Worm (Caenorhabditis elegans) whole organism, L2 larva: ENCODE results near the gene F22H10.3.

Experiments
- C34F6.9 ChIP-seq: fragments of 150-350 bp; optimal IDR thresholded peaks from 2 replicates; lab custom pipeline; 2014; ENCODE audit warnings: missing biosample characterization, missing genetic modification characterization
- F13H6.1 ChIP-seq: sonication (generic microtip); optimal IDR thresholded peaks from 2 replicates; lab custom pipeline; 2016; ENCODE audit warnings: missing genetic modification characterization, missing compliant biosample characterization
- R02D3.7 ChIP-seq: fragments of 150-350 bp; optimal IDR thresholded peaks from 2 replicates; lab custom pipeline; 2014; ENCODE audit warnings: missing biosample characterization, missing genetic modification characterization
- Y55F3AM.14 ChIP-seq: fragments of 200-800 bp; sonication (Bioruptor generic); optimal IDR thresholded peaks from 2 replicates; lab custom pipeline; 2018; ENCODE audit warnings: mild to moderate bottlenecking, missing genetic modification characterization, missing compliant biosample characterization
- ZK546.5 ChIP-seq: sonication (generic microtip); optimal IDR thresholded peaks from 2 replicates; lab custom pipeline; 2017; ENCODE audit warnings: missing biosample characterization, missing genetic modification characterization
- aly-2 ChIP-seq: fragments of 150-350 bp; optimal IDR thresholded peaks from 2 replicates; lab custom pipeline; 2014; ENCODE audit warnings: missing biosample characterization, missing genetic modification characterization
- ama-1 ChIP-seq: fragments of 150-350 bp; optimal IDR thresholded peaks from 2 replicates; lab custom pipeline; 2018; ENCODE audit warnings: inconsistent platforms
- blmp-1 ChIP-seq: sonication (generic microtip); optimal IDR thresholded peaks from 2 replicates; lab custom pipeline; 2017; ENCODE audit warnings: missing genetic modification characterization, mild to moderate bottlenecking, missing compliant biosample characterization, antibody characterized with exemption, moderate library complexity; ENCODE audit not compliant: insufficient read depth
- ceh-16 ChIP-seq: fragments of 150-350 bp; optimal IDR thresholded peaks from 2 replicates; lab custom pipeline; 2014; ENCODE audit warnings: missing biosample characterization, missing genetic modification characterization
- crh-2 ChIP-seq: sonication (generic microtip); optimal IDR thresholded peaks from 2 replicates; lab custom pipeline; 2017; ENCODE audit warnings: missing biosample characterization, missing genetic modification characterization
- egl-27 ChIP-seq: sonication (generic microtip); optimal IDR thresholded peaks from 3 replicates; lab custom pipeline; 2017; ENCODE audit warnings: missing biosample characterization, missing genetic modification reagents, missing genetic modification characterization
- elt-1 ChIP-seq: fragments of 150-350 bp; optimal IDR thresholded peaks from 2 replicates; lab custom pipeline; 2014; ENCODE audit warnings: missing biosample characterization, missing genetic modification characterization
- elt-3 ChIP-seq: sonication (generic microtip); optimal IDR thresholded peaks from 2 replicates; lab custom pipeline; 2017; ENCODE audit warnings: missing biosample characterization, missing genetic modification characterization
- fos-1 ChIP-seq: fragments of 150-350 bp; optimal IDR thresholded peaks from 2 replicates; lab custom pipeline; 2014; ENCODE audit warnings: missing biosample characterization, missing genetic modification characterization
- gmeb-1 ChIP-seq: fragments of 150-350 bp; optimal IDR thresholded peaks from 2 replicates; lab custom pipeline; 2014; ENCODE audit warnings: missing biosample characterization, missing genetic modification characterization
- lin-11 ChIP-seq: fragments of 150-350 bp; sonication (generic microtip); optimal IDR thresholded peaks from 2 replicates; lab custom pipeline; 2014; ENCODE audit warnings: missing biosample characterization, missing genetic modification characterization, inconsistent platforms, mixed read lengths
- lin-13 ChIP-seq: fragments of 150-350 bp; optimal IDR thresholded peaks from 2 replicates; lab custom pipeline; 2014; ENCODE audit warnings: missing biosample characterization, missing genetic modification reagents, missing genetic modification characterization
- lsy-2 ChIP-seq, 2 experiments: fragments of 150-350 bp in 1 of 2; sonication (generic microtip) in 1 of 2; optimal IDR thresholded peaks; 2 replicates each; lab custom pipeline; 2014 to 2017; ENCODE audit warnings: missing biosample characterization in 2 of 2, missing genetic modification characterization in 2 of 2
- mab-5 ChIP-seq: fragments of 150-350 bp; optimal IDR thresholded peaks from 2 replicates; lab custom pipeline; 2014; ENCODE audit warnings: missing biosample characterization, missing genetic modification characterization
- mbf-1 ChIP-seq: sonication (generic microtip); optimal IDR thresholded peaks from 2 replicates; lab custom pipeline; 2017; ENCODE audit warnings: missing biosample characterization, missing genetic modification characterization
- mdl-1 ChIP-seq, 2 experiments: fragments of 150-350 bp in 1 of 2; sonication (generic microtip) in 1 of 2; optimal IDR thresholded peaks; 2 replicates each; lab custom pipeline; 2017; ENCODE audit warnings: missing biosample characterization in 2 of 2, missing genetic modification characterization in 2 of 2
- nhr-11 ChIP-seq: fragments of 150-350 bp; optimal IDR thresholded peaks from 2 replicates; lab custom pipeline; 2014; ENCODE audit warnings: missing biosample characterization, missing genetic modification characterization
- nhr-12 ChIP-seq: fragments of 150-350 bp; optimal IDR thresholded peaks from 2 replicates; lab custom pipeline; 2014; ENCODE audit warnings: missing biosample characterization, missing genetic modification characterization
- nhr-129 ChIP-seq: fragments of 150-350 bp; optimal IDR thresholded peaks from 2 replicates; lab custom pipeline; 2014; ENCODE audit warnings: missing biosample characterization, missing genetic modification characterization
- nhr-21 ChIP-seq: fragments of 150-350 bp; optimal IDR thresholded peaks from 2 replicates; lab custom pipeline; 2014; ENCODE audit warnings: missing biosample characterization, missing genetic modification characterization
- nhr-23 ChIP-seq: fragments of 150-350 bp; optimal IDR thresholded peaks from 2 replicates; lab custom pipeline; 2014; ENCODE audit warnings: missing biosample characterization, missing genetic modification reagents, missing genetic modification characterization
- nhr-237 ChIP-seq: fragments of 150-350 bp; optimal IDR thresholded peaks from 2 replicates; lab custom pipeline; 2014; ENCODE audit warnings: missing biosample characterization, missing genetic modification characterization
- nhr-25 ChIP-seq: fragments of 150-350 bp; sonication (generic microtip); optimal IDR thresholded peaks from 3 replicates; lab custom pipeline; 2014; ENCODE audit warnings: missing biosample characterization, missing genetic modification characterization
- nhr-6 ChIP-seq: fragments of 150-350 bp; optimal IDR thresholded peaks from 2 replicates; lab custom pipeline; 2014; ENCODE audit warnings: missing biosample characterization, missing genetic modification characterization
- nhr-77 ChIP-seq: fragments of 150-350 bp; optimal IDR thresholded peaks from 2 replicates; lab custom pipeline; 2014; ENCODE audit warnings: missing biosample characterization, missing genetic modification characterization
- peb-1 ChIP-seq: fragments of 150-350 bp; optimal IDR thresholded peaks from 2 replicates; lab custom pipeline; 2014; ENCODE audit warnings: missing biosample characterization, missing genetic modification characterization
- sem-4 ChIP-seq: fragments of 150-350 bp; optimal IDR thresholded peaks from 2 replicates; lab custom pipeline; 2014; ENCODE audit warnings: missing biosample characterization, missing genetic modification reagents, missing genetic modification characterization
- sma-3 ChIP-seq: sonication (generic microtip); optimal IDR thresholded peaks from 2 replicates; lab custom pipeline; 2016; ENCODE audit warnings: missing genetic modification reagents, missing genetic modification characterization, missing compliant biosample characterization
- sma-9 ChIP-seq, 2 experiments: fragments of 150-350 bp in 1 of 2; sonication (generic microtip) in 1 of 2; optimal IDR thresholded peaks; 2 replicates each; lab custom pipeline; 2014 to 2016; ENCODE audit warnings: missing genetic modification characterization in 2 of 2, mild to moderate bottlenecking in 1 of 2, missing biosample characterization in 1 of 2, missing compliant biosample characterization in 1 of 2, missing genetic modification reagents in 1 of 2, moderate library complexity in 1 of 2
- snpc-4 ChIP-seq: fragments of 150-350 bp; optimal IDR thresholded peaks from 2 replicates; lab custom pipeline; 2014; ENCODE audit warnings: missing biosample characterization, missing genetic modification characterization
- unc-55 ChIP-seq: fragments of 150-350 bp; sonication (generic microtip); optimal IDR thresholded peaks from 3 replicates; lab custom pipeline; 2014; ENCODE audit warnings: missing biosample characterization, missing genetic modification reagents, missing genetic modification characterization
- unc-62 ChIP-seq: fragments of 150-350 bp; optimal IDR thresholded peaks from 2 replicates; lab custom pipeline; 2014; ENCODE audit warnings: missing biosample characterization, missing genetic modification reagents, missing genetic modification characterization
- zag-1 ChIP-seq: fragments of 150-350 bp; optimal IDR thresholded peaks from 2 replicates; lab custom pipeline; 2014; ENCODE audit warnings: missing biosample characterization, missing genetic modification characterization
- ztf-1 ChIP-seq: fragments of 200-800 bp; sonication (Bioruptor generic); conservative IDR thresholded peaks from 2 replicates; pipeline ENCODE4 v1.3.6; 2022; ENCODE audit warnings: missing genetic modification characterization, missing compliant biosample characterization
- ztf-11 ChIP-seq: sonication (generic microtip); optimal IDR thresholded peaks from 2 replicates; lab custom pipeline; 2017; ENCODE audit warnings: missing biosample characterization, missing genetic modification characterization
- ztf-4 ChIP-seq: fragments of 150-350 bp; optimal IDR thresholded peaks from 2 replicates; lab custom pipeline; 2014; ENCODE audit warnings: missing biosample characterization, missing genetic modification characterization

Gene F22H10.3

ce11 chrX:16677672-16678071 lies at the start of gene F22H10.3:
Gene F22H10.3, minus strand, starts transcription at chrX:16677707.
- no peak for TF ChIP-seq nhr-12 (tag; lab: Kevin White, UChicago)
- no peak for TF ChIP-seq ZK546.5
- TF ChIP-seq nhr-237 = no peak
- TF ChIP-seq ama-1 (lab: Kevin White, UChicago) = peak; percentile 47
- TF ChIP-seq snpc-4 (tag; lab: Kevin White, UChicago) = no peak
- TF ChIP-seq fos-1 (tag; lab: Kevin White, UChicago) = peak; percentile 81
- no peak for TF ChIP-seq nhr-77 (tag; lab: Kevin White, UChicago)
- TF ChIP-seq sma-9 (GFP tag; optimal IDR thresholded peaks at IDR 0.05; lab: Kevin White, UChicago) = peak; percentile 64
- no peak for TF ChIP-seq sma-9 (tag; optimal IDR thresholded peaks at IDR 0.05; lab: Kevin White, UChicago)
- no peak for TF ChIP-seq elt-1 (tag; lab: Kevin White, UChicago)
- no peak for TF ChIP-seq peb-1 (tag; lab: Kevin White, UChicago)
- no peak for TF ChIP-seq sma-3
- no peak for TF ChIP-seq ztf-11 (tag; lab: Kevin White, UChicago)
- TF ChIP-seq lin-11 (tag; lab: Kevin White, UChicago) = no peak
- no peak for TF ChIP-seq mdl-1 (tag; optimal IDR thresholded peaks at IDR 0.05; lab: Kevin White, UChicago)
- no peak for TF ChIP-seq nhr-23
- peak; percentile 22 for TF ChIP-seq F13H6.1 (tag; lab: Kevin White, UChicago)
- no peak for TF ChIP-seq mbf-1 (tag; lab: Kevin White, UChicago)
- TF ChIP-seq ceh-16 (tag; lab: Kevin White, UChicago) = no peak
- peak; percentile 6 for TF ChIP-seq crh-2 (tag; lab: Kevin White, UChicago)
- no peak for TF ChIP-seq nhr-11
- TF ChIP-seq gmeb-1 (tag; lab: Kevin White, UChicago) = peak; percentile 22

ce11 chrX:16726879-16727278 lies 49.4 kb upstream of the F22H10.3 start:
- peak; percentile 92 for TF ChIP-seq lin-11 (tag; lab: Kevin White, UChicago)
- no peak for TF ChIP-seq nhr-23
- peak; percentile 95 for TF ChIP-seq crh-2 (tag; lab: Kevin White, UChicago)
- peak; percentile 86 to 92 for TF ChIP-seq mdl-1 (tag; optimal IDR thresholded peaks at IDR 0.05; lab: Kevin White, UChicago)
- TF ChIP-seq aly-2 = no peak
- peak; percentile 94 for TF ChIP-seq sem-4 (tag; lab: Kevin White, UChicago)
- peak; percentile 98 for TF ChIP-seq F13H6.1 (tag; lab: Kevin White, UChicago)
- TF ChIP-seq ama-1 (lab: Kevin White, UChicago) = no peak
- peak; percentile 94 for TF ChIP-seq sma-3
- TF ChIP-seq snpc-4 (tag; lab: Kevin White, UChicago) = peak; percentile 75
- TF ChIP-seq elt-1 (tag; lab: Kevin White, UChicago) = no peak
- peak; percentile 91 for TF ChIP-seq nhr-25 (tag; lab: Kevin White, UChicago)
- TF ChIP-seq unc-55 (GFP tag; lab: Kevin White, UChicago) = peak; percentile 93
- peak; percentile 83 for TF ChIP-seq C34F6.9 (tag; lab: Kevin White, UChicago)
- no peak for TF ChIP-seq peb-1 (tag; lab: Kevin White, UChicago)
- no peak for TF ChIP-seq ztf-1 (GFP tag; lab: Robert Waterston, UW)
- TF ChIP-seq R02D3.7 (tag; lab: Kevin White, UChicago) = no peak
- TF ChIP-seq nhr-11 = peak; percentile 47
- peak; percentile 87 for TF ChIP-seq lin-13
- TF ChIP-seq nhr-237 = peak; percentile 6
- TF ChIP-seq ztf-4 (tag; lab: Kevin White, UChicago) = peak; percentile 71
- TF ChIP-seq nhr-6 (tag; lab: Kevin White, UChicago) = peak; percentile 47
- TF ChIP-seq nhr-21 (tag; lab: Kevin White, UChicago) = peak; percentile 91
- peak; percentile 43 for TF ChIP-seq unc-62 (GFP tag; lab: Kevin White, UChicago)
- peak; percentile 69 for TF ChIP-seq ceh-16 (tag; lab: Kevin White, UChicago)
- TF ChIP-seq ztf-11 (tag; lab: Kevin White, UChicago) = no peak
- TF ChIP-seq sma-9 (GFP tag; optimal IDR thresholded peaks at IDR 0.05; lab: Kevin White, UChicago) = peak; percentile 94
- TF ChIP-seq sma-9 (tag; optimal IDR thresholded peaks at IDR 0.05; lab: Kevin White, UChicago) = no peak
- TF ChIP-seq elt-3 (tag; lab: Kevin White, UChicago) = no peak
- TF ChIP-seq nhr-129 (tag; lab: Kevin White, UChicago) = peak; percentile 96
- no peak for TF ChIP-seq ZK546.5
- peak; percentile 61 for TF ChIP-seq blmp-1
- TF ChIP-seq fos-1 (tag; lab: Kevin White, UChicago) = peak; percentile 85
- peak; percentile 55 for TF ChIP-seq mab-5 (tag; lab: Kevin White, UChicago)
- TF ChIP-seq Y55F3AM.14 (GFP tag; lab: Kevin White, UChicago) = peak; percentile 87
- TF ChIP-seq zag-1 (tag; lab: Kevin White, UChicago) = peak; percentile 89
- peak; percentile 62 for TF ChIP-seq gmeb-1 (tag; lab: Kevin White, UChicago)
- TF ChIP-seq egl-27 = peak; percentile 94
- TF ChIP-seq lsy-2 (tag; optimal IDR thresholded peaks at IDR 0.05; lab: Kevin White, UChicago) = peak; percentile 53 to 80
